Worm (Caenorhabditis elegans): ENCODE results near the gene F53B1.9.

ce11 chrX:2140610-2141009 lies 9.0 kb upstream of the F53B1.9 start:
- TF ChIP-seq ref-2 (tag; optimal IDR thresholded peaks at IDR 0.05) (no peak), unc-3 (GFP tag; conservative IDR thresholded peaks at IDR 0.05) (no peak), unc-3 (tag; optimal IDR thresholded peaks at IDR 0.05) (no peak), gmeb-2 (tag; optimal IDR thresholded peaks at IDR 0.05) (no peak), elt-2 (tag; optimal IDR thresholded peaks at IDR 0.05) (no peak), pqm-1 (tag; optimal IDR thresholded peaks at IDR 0.05) (no peak)
